ENCODE assay signal across 1 fruit fly cellular context in genomic region chr3L:4623870-4624269, dm6.
TF ChIP-seq lines count a peak whose summit lies in the region.

No protein-coding gene starts in this region.

TF ChIP-seq in whole organism, embryonic, 481 proteins besides CTCF, POLR2A, EP300 and RAD21 (continued from another document):
- TF ChIP-seq CG32772 (GFP tag; IDR thresholded peaks at IDR 0.05; lab: Robert Waterston, UW) (no peak), sug (tag; optimal IDR thresholded peaks at IDR 0.05; lab: Kevin White, UChicago) (no peak), NK7.1 (GFP tag; optimal IDR thresholded peaks at IDR 0.05; lab: Kevin White, UChicago) (no peak), CG16863 (GFP tag; optimal IDR thresholded peaks at IDR 0.05; lab: Kevin White, UChicago) (no peak), Sox102F (GFP tag; optimal IDR thresholded peaks at IDR 0.05; lab: Kevin White, UChicago) (peak; percentile 40), CG4424 (GFP tag; optimal IDR thresholded peaks at IDR 0.05; lab: Kevin White, UChicago) (peak; percentile 2), Hr51 (GFP tag; optimal IDR thresholded peaks at IDR 0.05; lab: Kevin White, UChicago) (peak in 1 of 2 experiments; percentile 6), CG15073 (GFP tag; optimal IDR thresholded peaks at IDR 0.05; lab: Kevin White, UChicago) (no peak), Chrac-16 (GFP tag; optimal IDR thresholded peaks at IDR 0.05; lab: Kevin White, UChicago) (no peak), jigr1 (GFP tag; IDR thresholded peaks at IDR 0.05; lab: Robert Waterston, UW) (no peak), dpn (GFP tag; optimal IDR thresholded peaks at IDR 0.05; lab: Kevin White, UChicago) (peak in 1 of 2 experiments; percentile 12), CG15269 (tag; optimal IDR thresholded peaks at IDR 0.05; lab: Kevin White, UChicago) (peak; percentile 19), CG8281 (tag; optimal IDR thresholded peaks at IDR 0.05; lab: Kevin White, UChicago) (no peak), CG7839 (tag; optimal IDR thresholded peaks at IDR 0.05; lab: Kevin White, UChicago) (peak; percentile 13), chinmo (GFP tag; IDR thresholded peaks at IDR 0.05; lab: Robert Waterston, UW; ENCODE audit: partially characterized antibody) (no peak), CG1603 (tag; optimal IDR thresholded peaks at IDR 0.05; lab: Kevin White, UChicago) (peak; percentile 49), al (GFP tag; IDR thresholded peaks at IDR 0.05; lab: Robert Waterston, UW) (no peak), CG6765 (GFP tag; optimal IDR thresholded peaks at IDR 0.05; lab: Kevin White, UChicago) (no peak), z (GFP tag; IDR thresholded peaks at IDR 0.05; lab: Robert Waterston, UW) (no peak), az2 (GFP tag; optimal IDR thresholded peaks at IDR 0.05; lab: Kevin White, UChicago) (peak; percentile 14), CG32532 (GFP tag; IDR thresholded peaks at IDR 0.05; lab: Robert Waterston, UW) (no peak), CG10267 (tag; optimal IDR thresholded peaks at IDR 0.05; lab: Kevin White, UChicago) (no peak), row (GFP tag; IDR thresholded peaks at IDR 0.05; lab: Robert Waterston, UW) (peak; percentile 46; the same call in 2 of the 3 replicates), ci (GFP tag; IDR thresholded peaks at IDR 0.05; lab: Robert Waterston, UW) (0 out of 3 replicates have a peak, but pooled peaks have one; percentile 32), nom (GFP tag; optimal IDR thresholded peaks at IDR 0.05; lab: Kevin White, UChicago) (no peak), dysf (GFP tag; IDR thresholded peaks at IDR 0.05; lab: Robert Waterston, UW) (0 out of 3 replicates have a peak, but pooled peaks have one; percentile 8), Meics (GFP tag; optimal IDR thresholded peaks at IDR 0.05; lab: Kevin White, UChicago) (peak; percentile 12), Dek (tag; optimal IDR thresholded peaks at IDR 0.05; lab: Kevin White, UChicago) (no peak), Ssrp (tag; optimal IDR thresholded peaks at IDR 0.05; lab: Kevin White, UChicago) (peak; percentile 39), Nf-YB (GFP tag; optimal IDR thresholded peaks at IDR 0.05; lab: Kevin White, UChicago) (no peak), dmrt99B (tag; optimal IDR thresholded peaks at IDR 0.05; lab: Kevin White, UChicago) (peak; percentile 29), bsh (GFP tag; optimal IDR thresholded peaks at IDR 0.05; lab: Kevin White, UChicago) (peak in 1 of 2 experiments; percentile 16), Gsc (GFP tag; IDR thresholded peaks at IDR 0.05; lab: Robert Waterston, UW) (no peak), abd-A (tag; optimal IDR thresholded peaks at IDR 0.05; lab: Kevin White, UChicago) (no peak), ttk (GFP tag; IDR thresholded peaks at IDR 0.05; lab: Robert Waterston, UW) (0 out of 2 replicates have a peak, but pooled peaks have one; percentile 29), CG3281 (GFP tag; optimal IDR thresholded peaks at IDR 0.05; lab: Kevin White, UChicago) (no peak), zen2 (GFP tag; IDR thresholded peaks at IDR 0.05; lab: Robert Waterston, UW; ENCODE audit: partially characterized antibody) (no peak), chm (GFP tag; IDR thresholded peaks at IDR 0.05; lab: Robert Waterston, UW) (no peak), Gug (GFP tag; IDR thresholded peaks at IDR 0.05; lab: Robert Waterston, UW) (peak; percentile 4; the same call in 1 of the 4 replicates), nmo (GFP tag; optimal IDR thresholded peaks at IDR 0.05; lab: Kevin White, UChicago) (peak; percentile 29), CG31441 (GFP tag; IDR thresholded peaks at IDR 0.05; lab: Robert Waterston, UW) (0 out of 2 replicates have a peak, but pooled peaks have one; percentile 23), CG2120 (GFP tag; optimal IDR thresholded peaks at IDR 0.05; lab: Kevin White, UChicago) (no peak), phol (tag; optimal IDR thresholded peaks at IDR 0.05; lab: Kevin White, UChicago) (peak; percentile 47), CG11093 (GFP tag; IDR thresholded peaks at IDR 0.05; lab: Robert Waterston, UW) (no peak), ham (GFP tag; IDR thresholded peaks at IDR 0.05; lab: Robert Waterston, UW) (no peak), jumu (GFP tag; optimal IDR thresholded peaks at IDR 0.05; lab: Kevin White, UChicago) (no peak)
